Worm (Caenorhabditis elegans) whole organism, L2 larva: ENCODE results near the gene C53D6.11.

Source experiments
- R02D3.7 ChIP-seq: fragments of 150-350 bp; optimal IDR thresholded peaks from 2 replicates; lab custom pipeline; 2014; ENCODE audit warnings: missing biosample characterization, missing genetic modification characterization
- ZK546.5 ChIP-seq: sonication (generic microtip); optimal IDR thresholded peaks from 2 replicates; lab custom pipeline; 2017; ENCODE audit warnings: missing biosample characterization, missing genetic modification characterization
- ceh-82 ChIP-seq: fragments of 150-350 bp; optimal IDR thresholded peaks from 2 replicates; lab custom pipeline; 2014; ENCODE audit warnings: missing biosample characterization, missing genetic modification characterization
- elt-3 ChIP-seq: sonication (generic microtip); optimal IDR thresholded peaks from 2 replicates; lab custom pipeline; 2017; ENCODE audit warnings: missing biosample characterization, missing genetic modification characterization
- lin-39 ChIP-seq: fragments of 150-350 bp; optimal IDR thresholded peaks from 2 replicates; lab custom pipeline; 2014; ENCODE audit warnings: missing biosample characterization, missing genetic modification reagents, missing genetic modification characterization
- nhr-237 ChIP-seq: fragments of 150-350 bp; optimal IDR thresholded peaks from 2 replicates; lab custom pipeline; 2014; ENCODE audit warnings: missing biosample characterization, missing genetic modification characterization
- unc-39 ChIP-seq: fragments of 150-350 bp; optimal IDR thresholded peaks from 2 replicates; lab custom pipeline; 2014; ENCODE audit warnings: missing biosample characterization, missing genetic modification characterization
- ztf-11 ChIP-seq: sonication (generic microtip); optimal IDR thresholded peaks from 2 replicates; lab custom pipeline; 2017; ENCODE audit warnings: missing biosample characterization, missing genetic modification characterization

- TF ChIP-seq unc-39 (tag; lab: Kevin White, UChicago) = no peak
- no peak for TF ChIP-seq R02D3.7
- no peak for TF ChIP-seq ztf-11 (tag; lab: Kevin White, UChicago)
- TF ChIP-seq elt-3 (tag; lab: Kevin White, UChicago) = no peak
- no peak for TF ChIP-seq ceh-82
- TF ChIP-seq lin-39 (tag; lab: Kevin White, UChicago) = no peak
- no peak for TF ChIP-seq nhr-237 (tag; lab: Kevin White, UChicago)
- no peak for TF ChIP-seq ZK546.5
Observed at ce11 chrIV:8986761-8987316, 23.5 kb upstream of the C53D6.11 start, which contains the start of gene bre-1.
